Worm (Caenorhabditis elegans): ENCODE measurements around the gene skih-2.

ce11 chrIV:11097795-11098194 lies 44.4 kb downstream of the skih-2 start, which contains the start of gene M7.12:
- TF ChIP-seq efl-1 (optimal IDR thresholded peaks at IDR 0.05), result no peak
- TF ChIP-seq efl-1 (GFP tag; optimal IDR thresholded peaks at IDR 0.05 in 1 of 2), result no peak
- TF ChIP-seq ceh-88 (GFP tag; IDR thresholded peaks at IDR 0.05), result no peak

All from whole organism, L1 larva.